Worm (Caenorhabditis elegans) whole organism, L2 larva: ENCODE results near the gene srh-76.

ENCODE experiments used
- C34F6.9 ChIP-seq: fragments of 150-350 bp; optimal IDR thresholded peaks from 2 replicates; lab custom pipeline; 2014; ENCODE audit warnings: missing biosample characterization, missing genetic modification characterization
- F13H6.1 ChIP-seq: sonication (generic microtip); optimal IDR thresholded peaks from 2 replicates; lab custom pipeline; 2016; ENCODE audit warnings: missing genetic modification characterization, missing compliant biosample characterization
- ama-1 ChIP-seq: fragments of 150-350 bp; optimal IDR thresholded peaks from 2 replicates; lab custom pipeline; 2018; ENCODE audit warnings: inconsistent platforms
- ceh-16 ChIP-seq: fragments of 150-350 bp; optimal IDR thresholded peaks from 2 replicates; lab custom pipeline; 2014; ENCODE audit warnings: missing biosample characterization, missing genetic modification characterization
- ceh-82 ChIP-seq: fragments of 150-350 bp; optimal IDR thresholded peaks from 2 replicates; lab custom pipeline; 2014; ENCODE audit warnings: missing biosample characterization, missing genetic modification characterization
- dmd-4 ChIP-seq: sonication (generic microtip); optimal IDR thresholded peaks from 2 replicates; lab custom pipeline; 2017; ENCODE audit warnings: missing biosample characterization, missing genetic modification characterization
- elt-1 ChIP-seq: fragments of 150-350 bp; optimal IDR thresholded peaks from 2 replicates; lab custom pipeline; 2014; ENCODE audit warnings: missing biosample characterization, missing genetic modification characterization
- fos-1 ChIP-seq: fragments of 150-350 bp; optimal IDR thresholded peaks from 2 replicates; lab custom pipeline; 2014; ENCODE audit warnings: missing biosample characterization, missing genetic modification characterization
- lin-11 ChIP-seq: fragments of 150-350 bp; sonication (generic microtip); optimal IDR thresholded peaks from 2 replicates; lab custom pipeline; 2014; ENCODE audit warnings: missing biosample characterization, missing genetic modification characterization, inconsistent platforms, mixed read lengths
- lin-39 ChIP-seq: fragments of 150-350 bp; optimal IDR thresholded peaks from 2 replicates; lab custom pipeline; 2014; ENCODE audit warnings: missing biosample characterization, missing genetic modification reagents, missing genetic modification characterization
- lsy-2 ChIP-seq, 2 experiments: fragments of 150-350 bp in 1 of 2; sonication (generic microtip) in 1 of 2; optimal IDR thresholded peaks; 2 replicates each; lab custom pipeline; 2014 to 2017; ENCODE audit warnings: missing biosample characterization in 2 of 2, missing genetic modification characterization in 2 of 2
- nhr-10 ChIP-seq: sonication (generic microtip); optimal IDR thresholded peaks from 2 replicates; lab custom pipeline; 2017; ENCODE audit warnings: missing biosample characterization, missing genetic modification characterization
- nhr-11 ChIP-seq: fragments of 150-350 bp; optimal IDR thresholded peaks from 2 replicates; lab custom pipeline; 2014; ENCODE audit warnings: missing biosample characterization, missing genetic modification characterization
- nhr-12 ChIP-seq: fragments of 150-350 bp; optimal IDR thresholded peaks from 2 replicates; lab custom pipeline; 2014; ENCODE audit warnings: missing biosample characterization, missing genetic modification characterization
- nhr-129 ChIP-seq: fragments of 150-350 bp; optimal IDR thresholded peaks from 2 replicates; lab custom pipeline; 2014; ENCODE audit warnings: missing biosample characterization, missing genetic modification characterization
- nhr-21 ChIP-seq: fragments of 150-350 bp; optimal IDR thresholded peaks from 2 replicates; lab custom pipeline; 2014; ENCODE audit warnings: missing biosample characterization, missing genetic modification characterization
- nhr-23 ChIP-seq: fragments of 150-350 bp; optimal IDR thresholded peaks from 2 replicates; lab custom pipeline; 2014; ENCODE audit warnings: missing biosample characterization, missing genetic modification reagents, missing genetic modification characterization
- nhr-237 ChIP-seq: fragments of 150-350 bp; optimal IDR thresholded peaks from 2 replicates; lab custom pipeline; 2014; ENCODE audit warnings: missing biosample characterization, missing genetic modification characterization
- nhr-25 ChIP-seq: fragments of 150-350 bp; sonication (generic microtip); optimal IDR thresholded peaks from 3 replicates; lab custom pipeline; 2014; ENCODE audit warnings: missing biosample characterization, missing genetic modification characterization
- nhr-6 ChIP-seq: fragments of 150-350 bp; optimal IDR thresholded peaks from 2 replicates; lab custom pipeline; 2014; ENCODE audit warnings: missing biosample characterization, missing genetic modification characterization
- nhr-77 ChIP-seq: fragments of 150-350 bp; optimal IDR thresholded peaks from 2 replicates; lab custom pipeline; 2014; ENCODE audit warnings: missing biosample characterization, missing genetic modification characterization
- peb-1 ChIP-seq: fragments of 150-350 bp; optimal IDR thresholded peaks from 2 replicates; lab custom pipeline; 2014; ENCODE audit warnings: missing biosample characterization, missing genetic modification characterization
- skn-1 ChIP-seq: sonication (generic microtip); optimal IDR thresholded peaks from 2 replicates; lab custom pipeline; 2017; ENCODE audit warnings: missing biosample characterization, missing genetic modification characterization
- sma-9 ChIP-seq, 2 experiments: fragments of 150-350 bp in 1 of 2; sonication (generic microtip) in 1 of 2; optimal IDR thresholded peaks; 2 replicates each; lab custom pipeline; 2014 to 2016; ENCODE audit warnings: missing genetic modification characterization in 2 of 2, mild to moderate bottlenecking in 1 of 2, missing biosample characterization in 1 of 2, missing compliant biosample characterization in 1 of 2, missing genetic modification reagents in 1 of 2, moderate library complexity in 1 of 2
- snpc-4 ChIP-seq: fragments of 150-350 bp; optimal IDR thresholded peaks from 2 replicates; lab custom pipeline; 2014; ENCODE audit warnings: missing biosample characterization, missing genetic modification characterization
- unc-39 ChIP-seq: fragments of 150-350 bp; optimal IDR thresholded peaks from 2 replicates; lab custom pipeline; 2014; ENCODE audit warnings: missing biosample characterization, missing genetic modification characterization
- unc-55 ChIP-seq: fragments of 150-350 bp; sonication (generic microtip); optimal IDR thresholded peaks from 3 replicates; lab custom pipeline; 2014; ENCODE audit warnings: missing biosample characterization, missing genetic modification reagents, missing genetic modification characterization
- unc-62 ChIP-seq: fragments of 150-350 bp; optimal IDR thresholded peaks from 2 replicates; lab custom pipeline; 2014; ENCODE audit warnings: missing biosample characterization, missing genetic modification reagents, missing genetic modification characterization
- zag-1 ChIP-seq: fragments of 150-350 bp; optimal IDR thresholded peaks from 2 replicates; lab custom pipeline; 2014; ENCODE audit warnings: missing biosample characterization, missing genetic modification characterization
- ztf-1 ChIP-seq: fragments of 200-800 bp; sonication (Bioruptor generic); conservative IDR thresholded peaks from 2 replicates; pipeline ENCODE4 v1.3.6; 2022; ENCODE audit warnings: missing genetic modification characterization, missing compliant biosample characterization
- ztf-4 ChIP-seq: fragments of 150-350 bp; optimal IDR thresholded peaks from 2 replicates; lab custom pipeline; 2014; ENCODE audit warnings: missing biosample characterization, missing genetic modification characterization

srh-76 gene

DNA sequence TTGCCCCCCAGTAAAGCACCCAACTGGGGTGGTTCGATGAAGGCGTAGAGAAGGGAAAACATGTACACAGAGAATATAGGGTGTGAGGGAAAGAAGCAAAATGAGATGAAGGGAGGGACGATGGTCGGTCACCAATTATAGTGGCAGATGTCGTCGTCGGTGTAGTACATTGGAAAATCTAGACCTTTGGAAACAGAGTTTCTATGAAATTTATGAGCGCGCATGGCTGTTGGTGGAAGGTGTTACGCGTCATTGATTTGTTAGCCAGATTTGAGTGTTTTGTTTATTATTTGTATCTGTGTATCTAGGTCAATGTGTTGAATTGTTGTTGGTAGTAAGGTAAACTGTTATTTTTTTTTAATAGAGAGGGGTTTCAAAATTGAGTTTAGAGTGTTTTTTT lies 13.1 kb downstream of the srh-76 start:
- peak; percentile 8 for TF ChIP-seq C34F6.9 (tag; lab: Kevin White, UChicago)
- TF ChIP-seq nhr-129 (tag; lab: Kevin White, UChicago): peak; percentile 35
- no peak for TF ChIP-seq nhr-10 (tag; lab: Kevin White, UChicago)

DNA sequence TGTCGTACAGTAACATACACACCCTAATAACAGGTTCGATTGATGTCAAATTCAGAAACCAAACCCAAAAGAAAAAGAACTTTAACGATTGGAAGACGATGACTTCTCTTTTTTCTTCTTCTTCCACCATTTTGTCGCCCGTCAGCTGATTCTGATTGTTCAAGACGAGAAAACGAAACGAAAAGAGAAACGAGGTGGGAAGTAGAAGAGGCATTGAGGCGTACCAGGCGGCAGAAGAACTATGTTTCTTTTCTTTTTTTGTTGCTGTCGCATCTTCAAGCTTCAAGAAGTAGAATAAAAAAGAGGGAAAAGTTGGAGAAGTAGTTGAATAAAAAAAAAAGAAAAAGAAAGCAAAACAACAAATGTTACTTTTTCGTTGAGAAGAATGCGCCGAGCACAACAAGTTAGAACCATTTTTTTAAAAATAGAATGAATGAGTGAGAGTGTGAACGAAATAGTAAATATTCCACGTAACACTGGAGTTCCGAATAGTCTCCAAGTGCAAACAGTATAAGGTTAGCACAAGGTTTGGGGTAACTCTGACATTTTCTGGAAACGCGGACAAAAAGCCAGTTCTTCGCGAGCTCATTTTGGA lies 14.5 kb downstream of the srh-76 start:
- TF ChIP-seq unc-62 (no peak), nhr-23 (tag; lab: Kevin White, UChicago) (no peak), snpc-4 (tag; lab: Kevin White, UChicago) (no peak), unc-39 (tag; lab: Kevin White, UChicago) (no peak), nhr-129 (tag; lab: Kevin White, UChicago) (peak; percentile 55), unc-55 (GFP tag; lab: Kevin White, UChicago) (peak; percentile 59), nhr-25 (tag; lab: Kevin White, UChicago) (peak; percentile 16), ztf-4 (peak; percentile 19), C34F6.9 (tag; lab: Kevin White, UChicago) (peak; percentile 11), F13H6.1 (tag; lab: Kevin White, UChicago) (peak; percentile 53), nhr-21 (no peak)

DNA sequence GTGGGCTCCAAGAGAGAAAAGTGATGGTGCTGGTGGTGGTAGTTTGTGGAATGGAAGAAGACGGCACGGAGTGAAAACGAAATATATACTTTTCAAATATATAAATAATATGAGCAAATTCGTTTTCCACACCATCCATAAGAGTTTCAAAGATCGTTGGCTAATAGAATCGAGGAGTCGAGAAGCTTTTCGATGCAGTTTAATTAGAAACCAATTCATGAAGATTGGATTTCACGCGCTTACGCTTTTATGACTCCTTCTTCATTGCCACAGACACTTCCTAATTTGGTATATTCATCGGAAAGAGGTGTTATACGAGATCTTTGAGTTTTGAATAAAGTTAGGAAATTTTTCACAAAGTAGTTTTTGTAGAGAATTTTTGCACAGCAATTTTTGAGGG lies 17.0 kb downstream of the srh-76 start:
- TF ChIP-seq ztf-4 (no peak), lin-39 (tag; lab: Kevin White, UChicago) (no peak), unc-62 (no peak), nhr-12 (tag; lab: Kevin White, UChicago) (no peak), elt-1 (tag; lab: Kevin White, UChicago) (no peak), nhr-11 (tag; lab: Kevin White, UChicago) (no peak), nhr-129 (tag; lab: Kevin White, UChicago) (no peak), skn-1 (no peak), dmd-4 (no peak), ceh-16 (tag; lab: Kevin White, UChicago) (no peak), lin-11 (no peak), zag-1 (no peak), ama-1 (lab: Kevin White, UChicago) (no peak), peb-1 (tag; lab: Kevin White, UChicago) (no peak), nhr-6 (tag; lab: Kevin White, UChicago) (no peak), nhr-21 (no peak), ceh-82 (tag; lab: Kevin White, UChicago) (no peak), F13H6.1 (tag; lab: Kevin White, UChicago) (no peak), ztf-1 (no peak), unc-55 (GFP tag; lab: Kevin White, UChicago) (no peak)

DNA sequence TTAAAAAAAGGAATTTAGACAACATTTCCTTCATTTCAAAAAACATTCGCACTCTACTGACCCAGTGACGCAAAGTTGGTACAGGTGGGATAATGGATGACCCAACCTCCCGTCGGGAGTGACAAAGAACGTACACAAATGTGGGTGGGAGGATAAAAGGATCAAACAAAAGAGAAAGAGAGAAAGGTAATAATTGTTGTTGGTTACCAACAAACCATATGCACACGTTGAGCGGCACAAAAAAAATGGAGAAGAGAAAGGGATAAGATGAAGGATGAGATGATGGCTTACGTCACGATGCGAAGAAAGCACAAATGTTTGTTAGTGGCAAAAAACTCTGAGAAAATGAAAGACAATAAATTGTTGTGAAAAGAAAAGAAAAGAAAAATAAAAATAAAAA lies 18.0 kb downstream of the srh-76 start:
- TF ChIP-seq nhr-129 (tag; lab: Kevin White, UChicago) (peak; percentile 73), unc-55 (GFP tag; lab: Kevin White, UChicago) (no peak), nhr-10 (tag; lab: Kevin White, UChicago) (no peak), sma-9 (GFP tag; optimal IDR thresholded peaks at IDR 0.05; lab: Kevin White, UChicago) (peak; percentile 36), sma-9 (tag; optimal IDR thresholded peaks at IDR 0.05; lab: Kevin White, UChicago) (no peak), nhr-237 (tag; lab: Kevin White, UChicago) (no peak), F13H6.1 (tag; lab: Kevin White, UChicago) (peak; percentile 16), nhr-25 (tag; lab: Kevin White, UChicago) (no peak)

DNA sequence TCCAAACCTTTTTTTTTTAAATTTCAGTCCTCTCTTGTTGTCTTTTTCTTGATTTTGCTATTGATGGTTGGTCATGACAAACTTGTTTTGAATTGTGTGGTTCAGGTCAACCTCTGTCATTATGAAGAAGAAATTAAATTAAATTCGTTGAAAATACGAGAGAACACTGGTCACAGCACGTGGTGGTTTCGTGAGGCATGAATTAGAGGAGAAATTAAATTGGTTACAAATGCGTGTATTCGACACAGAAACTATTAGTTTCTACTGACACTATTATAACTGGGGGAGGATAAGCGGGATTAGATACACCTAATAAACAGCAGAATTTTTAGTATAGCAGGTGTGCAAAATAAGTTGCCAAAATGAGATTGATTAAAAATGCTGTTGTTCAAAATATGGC lies 18.5 kb downstream of the srh-76 start:
- TF ChIP-seq nhr-77 (tag; lab: Kevin White, UChicago) (no peak), lin-11 (no peak), C34F6.9 (tag; lab: Kevin White, UChicago) (no peak), lsy-2 (tag; optimal IDR thresholded peaks at IDR 0.05; lab: Kevin White, UChicago) (no peak), nhr-12 (tag; lab: Kevin White, UChicago) (no peak), unc-55 (GFP tag; lab: Kevin White, UChicago) (no peak), fos-1 (no peak), nhr-129 (tag; lab: Kevin White, UChicago) (no peak), zag-1 (no peak)
